Worm (Caenorhabditis elegans): Measurements from ENCODE around the gene pyk-2.

DNA sequence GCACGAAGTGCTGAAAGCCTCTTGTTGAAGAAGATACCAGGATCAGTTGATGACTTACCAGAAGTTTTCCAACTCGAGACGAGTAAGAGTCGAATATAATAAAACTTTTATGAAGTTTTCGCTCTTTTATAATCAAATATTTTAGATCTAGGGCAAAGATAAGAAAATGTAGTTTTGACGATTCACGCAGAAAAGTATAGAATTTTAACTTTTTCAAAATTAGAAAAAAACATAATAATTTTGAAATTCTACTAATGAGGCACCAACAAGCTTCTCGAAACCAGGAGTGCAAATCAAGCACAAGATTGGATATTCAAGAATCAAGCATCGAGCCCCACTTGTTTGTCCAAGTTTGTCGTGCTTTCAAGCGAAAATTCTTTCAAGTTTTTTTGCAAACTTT, 39.1 kb downstream of the pyk-2 start, which contains the start of gene Y69E1A.1:
- TF ChIP-seq unc-86 (tag; optimal IDR thresholded peaks at IDR 0.05) (no peak), hlh-15 (tag; optimal IDR thresholded peaks at IDR 0.05) (no peak), nfya-1 (tag; optimal IDR thresholded peaks at IDR 0.05) (no peak), ceh-22 (tag; optimal IDR thresholded peaks at IDR 0.05) (no peak), ama-1 (optimal IDR thresholded peaks at IDR 0.05) (no peak), pag-3 (tag; optimal IDR thresholded peaks at IDR 0.05; ENCODE audit: borderline replicate concordance) (no peak), hlh-13 (GFP tag; optimal IDR thresholded peaks at IDR 0.05) (no peak), hlh-6 (tag; optimal IDR thresholded peaks at IDR 0.05) (no peak), fkh-10 (GFP tag; optimal IDR thresholded peaks at IDR 0.05) (no peak), ceh-9 (tag; optimal IDR thresholded peaks at IDR 0.05) (no peak), pros-1 (tag; optimal IDR thresholded peaks at IDR 0.05) (no peak), unc-55 (GFP tag; optimal IDR thresholded peaks at IDR 0.05) (no peak)

All from whole organism, late embryonic.